Worm (Caenorhabditis elegans) whole organism, young adult: Measurements from ENCODE around the gene clec-164.

Experiments used
- Y79H2A.3 ChIP-seq: fragments of 200-800 bp; sonication (Bioruptor generic); conservative IDR thresholded peaks from 2 replicates; pipeline ENCODE4 v1.3.6; 2022; ENCODE audit warnings: missing genetic modification reagents, missing genetic modification characterization, missing compliant biosample characterization
- attf-5 ChIP-seq: fragments of 200-800 bp; sonication (Bioruptor generic); optimal IDR thresholded peaks from 2 replicates; lab custom pipeline; 2018; ENCODE audit warnings: mild to moderate bottlenecking, missing genetic modification characterization, missing compliant biosample characterization
- ets-4 ChIP-seq: fragments of 200-800 bp; sonication (Bioruptor generic); optimal IDR thresholded peaks from 2 replicates; lab custom pipeline; 2018; ENCODE audit warnings: mild to moderate bottlenecking, missing genetic modification characterization, missing compliant biosample characterization
- gei-17 ChIP-seq: fragments of 200-800 bp; sonication (Bioruptor generic); optimal IDR thresholded peaks from 2 replicates; lab custom pipeline; 2018; ENCODE audit warnings: mild to moderate bottlenecking, missing genetic modification characterization, missing compliant biosample characterization
- him-1 ChIP-seq: sonication (generic microtip); optimal IDR thresholded peaks from 2 replicates; lab custom pipeline; 2016; ENCODE audit warnings: missing genotype, missing genetic modification reagents, missing genetic modification characterization, missing compliant biosample characterization
- snpc-4 ChIP-seq, 5 experiments: fragments of 150-350 bp in 1 of 5; sonication (generic microtip) in 4 of 5; optimal IDR thresholded peaks; 2 replicates each; lab custom pipeline; 2014 to 2018; ENCODE audit warnings: missing genetic modification characterization in 5 of 5, missing biosample characterization in 3 of 5, antibody characterized with exemption in 2 of 5, mild to moderate bottlenecking in 2 of 5, missing compliant biosample characterization in 2 of 5, missing genotype in 2 of 5, moderate library complexity in 2 of 5, missing genetic modification reagents in 1 of 5
- ztf-22 ChIP-seq: fragments of 200-800 bp; sonication (Bioruptor generic); optimal IDR thresholded peaks from 2 replicates; lab custom pipeline; 2018; ENCODE audit warnings: mild to moderate bottlenecking, missing genetic modification characterization, moderate library complexity, missing compliant biosample characterization
- ztf-26 ChIP-seq: sonication (generic microtip); optimal IDR thresholded peaks from 2 replicates; lab custom pipeline; 2017; ENCODE audit warnings: missing genetic modification characterization, missing compliant biosample characterization

ce11 chrIV:746333-746732, 29.9 kb downstream of the clec-164 start:
- TF ChIP-seq snpc-4 (GFP tag; optimal IDR thresholded peaks at IDR 0.05; lab: Kevin White, UChicago) (no peak), snpc-4 (tag; optimal IDR thresholded peaks at IDR 0.05; lab: Kevin White, UChicago) (no peak), ztf-22 (GFP tag; lab: Kevin White, UChicago) (no peak), ztf-26 (no peak), him-1 (tag; lab: Kevin White, UChicago) (no peak), gei-17 (GFP tag; lab: Kevin White, UChicago) (no peak), Y79H2A.3 (GFP tag; lab: Robert Waterston, UW) (no peak), attf-5 (GFP tag; lab: Kevin White, UChicago) (no peak), ets-4 (GFP tag; lab: Kevin White, UChicago) (no peak)
